Worm (Caenorhabditis elegans) whole organism, early embryonic: ENCODE results near the gene chil-22.

ENCODE experiments used
- B0310.2 ChIP-seq: sonication (generic microtip); optimal IDR thresholded peaks from 2 replicates; lab custom pipeline; 2016; ENCODE audit warnings: mild to moderate bottlenecking, missing genetic modification characterization, missing compliant biosample characterization
- ama-1 ChIP-seq: fragments of 150-350 bp; optimal IDR thresholded peaks from 2 replicates; lab custom pipeline; 2014
- ceh-13 ChIP-seq: fragments of 200-800 bp; sonication (Bioruptor generic); optimal IDR thresholded peaks from 2 replicates; lab custom pipeline; 2018; ENCODE audit warnings: mild to moderate bottlenecking, missing genetic modification characterization, missing compliant biosample characterization
- flt-1 ChIP-seq: fragments of 200-800 bp; sonication (Bioruptor generic); IDR thresholded peaks from 2 replicates; pipeline ENCODE4 v1.3.6; 2022; ENCODE audit warnings: missing genetic modification characterization, missing compliant biosample characterization
- hmg-4 ChIP-seq: fragments of 200-800 bp; sonication (Bioruptor generic); optimal IDR thresholded peaks from 2 replicates; lab custom pipeline; 2018; ENCODE audit warnings: mild to moderate bottlenecking, missing genetic modification characterization, missing compliant biosample characterization
- pes-1 ChIP-seq: fragments of 200-800 bp; sonication (Bioruptor generic); IDR thresholded peaks from 2 replicates; pipeline ENCODE4 v1.3.6; 2022; ENCODE audit warnings: missing genetic modification reagents, missing genetic modification characterization, missing compliant biosample characterization
- scrt-1 ChIP-seq: fragments of 200-800 bp; sonication (Bioruptor generic); IDR thresholded peaks from 2 replicates; pipeline ENCODE4 v1.3.6; 2022; ENCODE audit warnings: missing genetic modification characterization, missing compliant biosample characterization

ce11 chrII:9485081-9485730 lies 19.2 kb upstream of the chil-22 start:
- no peak for TF ChIP-seq flt-1 (GFP tag; lab: Robert Waterston, UW)
- no peak for TF ChIP-seq pes-1
- TF ChIP-seq ama-1 (lab: Kevin White, UChicago), result no peak
- TF ChIP-seq ceh-13 (GFP tag; lab: Kevin White, UChicago), result no peak
- TF ChIP-seq hmg-4 (GFP tag; lab: Kevin White, UChicago), result no peak
- TF ChIP-seq scrt-1 (GFP tag; lab: Robert Waterston, UW), result no peak
- TF ChIP-seq B0310.2 (tag; lab: Kevin White, UChicago), result no peak
